Worm (Caenorhabditis elegans) whole organism, mixed stage, embryonic: Measurements from ENCODE around the gene apb-1.
"Not testable (repeated sequence)": the region's sequence is repeated elsewhere in the genome, so short reads cannot be mapped to it uniquely, and the experiment has no call there.

ENCODE experiments used
- M03D4.4 ChIP-seq: sonication (generic microtip); optimal IDR thresholded peaks from 2 replicates; lab custom pipeline; 2017; ENCODE audit warnings: mild to moderate bottlenecking, missing genetic modification characterization, missing compliant biosample characterization
- bed-3 ChIP-seq: fragments of 200-800 bp; sonication (Bioruptor generic); optimal IDR thresholded peaks from 3 replicates; lab custom pipeline; 2018; ENCODE audit warnings: mild to moderate bottlenecking, missing genetic modification characterization, moderate library complexity, missing compliant biosample characterization
- ceh-39 ChIP-seq: fragments of 150-350 bp; optimal IDR thresholded peaks from 2 replicates; lab custom pipeline; 2014; ENCODE audit warnings: missing biosample characterization, missing genetic modification characterization
- ceh-43 ChIP-seq: fragments of 200-800 bp; sonication (Bioruptor generic); optimal IDR thresholded peaks from 2 replicates; lab custom pipeline; 2018; ENCODE audit warnings: mild to moderate bottlenecking, missing genetic modification characterization, moderate library complexity, missing compliant biosample characterization
- ceh-83 ChIP-seq: fragments of 200-800 bp; sonication (Bioruptor generic); optimal IDR thresholded peaks from 2 replicates; lab custom pipeline; 2018; ENCODE audit warnings: mild to moderate bottlenecking, missing genetic modification characterization, missing compliant biosample characterization
- ces-1 ChIP-seq: fragments of 150-350 bp; optimal IDR thresholded peaks from 2 replicates; lab custom pipeline; 2014; ENCODE audit warnings: missing biosample characterization, missing genetic modification reagents, missing genetic modification characterization
- cnd-1 ChIP-seq: fragments of 200-800 bp; sonication (Bioruptor generic); optimal IDR thresholded peaks from 2 replicates; lab custom pipeline; 2018; ENCODE audit warnings: mild to moderate bottlenecking, missing genetic modification characterization, missing compliant biosample characterization
- drap-1 ChIP-seq: fragments of 200-800 bp; sonication (Bioruptor generic); optimal IDR thresholded peaks from 3 replicates; lab custom pipeline; 2018; ENCODE audit warnings: mild to moderate bottlenecking, missing genetic modification characterization, missing compliant biosample characterization
- elt-1 ChIP-seq: sonication (generic microtip); optimal IDR thresholded peaks from 2 replicates; lab custom pipeline; 2017; ENCODE audit warnings: missing genetic modification characterization, mild to moderate bottlenecking, missing compliant biosample characterization, antibody characterized with exemption, moderate library complexity, borderline replicate concordance; ENCODE audit not compliant: insufficient read depth
- elt-3 ChIP-seq: fragments of 150-350 bp; optimal IDR thresholded peaks from 2 replicates; lab custom pipeline; 2014; ENCODE audit warnings: missing biosample characterization, missing genetic modification characterization
- flh-1 ChIP-seq: fragments of 200-800 bp; sonication (Bioruptor generic); optimal IDR thresholded peaks from 2 replicates; lab custom pipeline; 2018; ENCODE audit warnings: mild to moderate bottlenecking, missing genetic modification characterization, moderate library complexity, missing compliant biosample characterization
- hlh-1 ChIP-seq: fragments of 150-350 bp; optimal IDR thresholded peaks from 2 replicates; lab custom pipeline; 2014; ENCODE audit warnings: missing biosample characterization, missing genetic modification reagents, missing genetic modification characterization
- lin-32 ChIP-seq: fragments of 200-800 bp; sonication (Bioruptor generic); optimal IDR thresholded peaks from 2 replicates; lab custom pipeline; 2018; ENCODE audit warnings: mild to moderate bottlenecking, missing genetic modification characterization, missing compliant biosample characterization
- mab-5 ChIP-seq: fragments of 150-350 bp; optimal IDR thresholded peaks from 2 replicates; lab custom pipeline; 2014; ENCODE audit warnings: missing biosample characterization, missing genetic modification characterization
- mls-2 ChIP-seq: sonication (generic microtip); optimal IDR thresholded peaks from 2 replicates; lab custom pipeline; 2016; ENCODE audit warnings: mild to moderate bottlenecking, missing genetic modification characterization, moderate library complexity, missing compliant biosample characterization
- nhr-12 ChIP-seq: fragments of 150-350 bp; optimal IDR thresholded peaks from 2 replicates; lab custom pipeline; 2014; ENCODE audit warnings: missing biosample characterization, missing genetic modification characterization
- nhr-2 ChIP-seq: fragments of 150-350 bp; optimal IDR thresholded peaks from 2 replicates; lab custom pipeline; 2014; ENCODE audit warnings: missing biosample characterization, missing genetic modification characterization
- nhr-237 ChIP-seq: fragments of 150-350 bp; optimal IDR thresholded peaks from 2 replicates; lab custom pipeline; 2014; ENCODE audit warnings: missing biosample characterization, missing genetic modification characterization
- nhr-76 ChIP-seq: sonication (generic microtip); optimal IDR thresholded peaks from 2 replicates; lab custom pipeline; 2017; ENCODE audit warnings: missing biosample characterization, missing genetic modification characterization
- sem-2 ChIP-seq: fragments of 200-800 bp; sonication (Bioruptor generic); optimal IDR thresholded peaks from 2 replicates; lab custom pipeline; 2018; ENCODE audit warnings: mild to moderate bottlenecking, missing genetic modification characterization, missing compliant biosample characterization
- snpc-4 ChIP-seq: fragments of 150-350 bp; optimal IDR thresholded peaks from 2 replicates; lab custom pipeline; 2014; ENCODE audit warnings: missing biosample characterization, missing genetic modification characterization
- sptf-1 ChIP-seq: sonication (generic microtip); optimal IDR thresholded peaks from 2 replicates; lab custom pipeline; 2017; ENCODE audit warnings: mild to moderate bottlenecking, missing genetic modification characterization, moderate library complexity, missing compliant biosample characterization
- tbx-8 ChIP-seq: fragments of 200-800 bp; sonication (Bioruptor generic); optimal IDR thresholded peaks from 2 replicates; lab custom pipeline; 2018; ENCODE audit warnings: mild to moderate bottlenecking, missing genetic modification characterization, moderate library complexity, missing compliant biosample characterization
- unc-120 ChIP-seq: sonication (generic microtip); optimal IDR thresholded peaks from 2 replicates; lab custom pipeline; 2017; ENCODE audit warnings: missing genetic modification characterization, missing compliant biosample characterization; ENCODE audit not compliant: poor library complexity, severe bottlenecking
- unc-39 ChIP-seq: fragments of 150-350 bp; optimal IDR thresholded peaks from 2 replicates; lab custom pipeline; 2014; ENCODE audit warnings: missing biosample characterization, missing genetic modification characterization
- unc-62 ChIP-seq: fragments of 150-350 bp; optimal IDR thresholded peaks from 2 replicates; lab custom pipeline; 2014; ENCODE audit warnings: missing biosample characterization, missing genetic modification reagents, missing genetic modification characterization
- zip-8 ChIP-seq: fragments of 150-350 bp; optimal IDR thresholded peaks from 2 replicates; lab custom pipeline; 2014; ENCODE audit warnings: missing biosample characterization, missing genetic modification characterization

The apb-1 gene

ce11 chrIII:2628690-2629089 is 31.9 kb upstream of the apb-1 start, which contains the start of gene acbp-8:
TSS of gene acbp-8 (plus strand) at chrIII:2629013.
- TF ChIP-seq lin-32 (GFP tag; lab: Kevin White, UChicago): no peak
- TF ChIP-seq nhr-12 (tag; lab: Kevin White, UChicago): no peak
- TF ChIP-seq ceh-83 (GFP tag; lab: Kevin White, UChicago): no peak
- no peak for TF ChIP-seq unc-62
- no peak for TF ChIP-seq snpc-4
- no peak for TF ChIP-seq cnd-1 (tag; lab: Kevin White, UChicago)
- no peak for TF ChIP-seq flh-1 (GFP tag; lab: Kevin White, UChicago)
- no peak for TF ChIP-seq mab-5 (tag; lab: Kevin White, UChicago)
- TF ChIP-seq nhr-2: no peak
- TF ChIP-seq M03D4.4 (tag; lab: Kevin White, UChicago): no peak
- TF ChIP-seq sptf-1 (tag; lab: Kevin White, UChicago): no peak
- TF ChIP-seq bed-3 (GFP tag; lab: Kevin White, UChicago): no peak
- TF ChIP-seq unc-120: no peak
- no peak for TF ChIP-seq drap-1 (GFP tag; lab: Kevin White, UChicago)
- TF ChIP-seq nhr-76 (tag; lab: Kevin White, UChicago): no peak

- no peak for TF ChIP-seq unc-39 (tag; lab: Kevin White, UChicago)
- TF ChIP-seq, all 35 proteins: peak for 0
Observed at ce11 chrIII:2622870-2623269, 26.0 kb upstream of the apb-1 start, which contains the start of gene Y71H2B.2. TSS of gene Y71H2B.2 (plus strand) at chrIII:2623170.

ce11 chrIII:2619559-2619958 is 22.7 kb upstream of the apb-1 start, which contains the start of gene ppfr-4:
TSS of gene ppfr-4 (plus strand) at chrIII:2619936.
- TF ChIP-seq sptf-1 (tag; lab: Kevin White, UChicago) (no peak), unc-62 (no peak), sem-2 (GFP tag; lab: Kevin White, UChicago) (no peak), tbx-8 (GFP tag; lab: Kevin White, UChicago) (no peak), nhr-2 (no peak), ces-1 (GFP tag; lab: Kevin White, UChicago) (peak; percentile 20), bed-3 (GFP tag; lab: Kevin White, UChicago) (no peak), mls-2 (tag; lab: Kevin White, UChicago) (no peak)

ce11 chrIII:2618663-2619062 is 21.8 kb upstream of the apb-1 start, which contains the start of gene Y71H2B.4:
TSS of gene Y71H2B.4 (plus strand) at chrIII:2618963.
- TF ChIP-seq sem-2 (GFP tag; lab: Kevin White, UChicago) (no peak), lin-32 (GFP tag; lab: Kevin White, UChicago) (no peak), ceh-83 (GFP tag; lab: Kevin White, UChicago) (no peak), snpc-4 (no peak), ceh-43 (GFP tag; lab: Kevin White, UChicago) (no peak), elt-1 (tag; lab: Kevin White, UChicago) (no peak), hlh-1 (tag; lab: Kevin White, UChicago) (peak; percentile 77)

ce11 chrIII:2616212-2616611 is 19.4 kb upstream of the apb-1 start:
- TF ChIP-seq elt-3 (tag; lab: Kevin White, UChicago) (no peak), bed-3 (GFP tag; lab: Kevin White, UChicago) (no peak), ceh-39 (tag; lab: Kevin White, UChicago) (no peak), snpc-4 (no peak), ces-1 (GFP tag; lab: Kevin White, UChicago) (no peak), unc-39 (tag; lab: Kevin White, UChicago) (no peak), lin-32 (GFP tag; lab: Kevin White, UChicago) (no peak), zip-8 (tag; lab: Kevin White, UChicago) (no peak)

- not testable (repeated sequence) for TF ChIP-seq elt-3 (tag; lab: Kevin White, UChicago); nhr-237 (tag; lab: Kevin White, UChicago); unc-120
Observed at ce11 chrIII:2607717-2608116, 10.9 kb upstream of the apb-1 start, which contains the start of gene Y71H2B.5. TSS of gene Y71H2B.5 (plus strand) at chrIII:2608017.
